Worm (Caenorhabditis elegans): ENCODE data around the gene Y47D7A.12.

- TF ChIP-seq ama-1 (optimal IDR thresholded peaks at IDR 0.05): no peak
- TF ChIP-seq nhr-12 (tag; optimal IDR thresholded peaks at IDR 0.05): no peak
- TF ChIP-seq skn-1 (tag; optimal IDR thresholded peaks at IDR 0.05): no peak
- no peak for TF ChIP-seq ztf-11 (tag; optimal IDR thresholded peaks at IDR 0.05)
These were observed 8.0 kb downstream of the Y47D7A.12 start, which contains the start of gene skr-14 for ce11 chrV:4421475-4421874.
